Fruit fly (Drosophila melanogaster) whole organism, embryonic: ENCODE data around the gene CG44000.

Source experiments
- CG1024 ChIP-seq: fragments of 200-800 bp; sonication (Bioruptor generic); IDR thresholded peaks from 2 replicates; pipeline ENCODE4 v1.3.6; 2022; ENCODE audit warnings: missing biosample characterization, missing genetic modification characterization
- CG11560 ChIP-seq: fragments of 200-800 bp; sonication (Bioruptor generic); IDR thresholded peaks from 3 replicates; pipeline ENCODE4 v1.3.6; 2022; ENCODE audit warnings: missing biosample characterization, missing genetic modification characterization
- CG12155 ChIP-seq: fragments of 200-800 bp; sonication (Bioruptor generic); optimal IDR thresholded peaks from 3 replicates; lab custom pipeline; 2016; ENCODE audit warnings: missing biosample characterization, missing genetic modification characterization
- CG1233 ChIP-seq: fragments of 200-800 bp; sonication (Bioruptor generic); optimal IDR thresholded peaks from 4 replicates; lab custom pipeline; 2018; ENCODE audit warnings: missing biosample characterization, mild to moderate bottlenecking, missing genetic modification characterization
- CG16779 ChIP-seq: fragments of 200-800 bp; sonication (Bioruptor generic); IDR thresholded peaks from 2 replicates; pipeline ENCODE4 v1.3.6; 2022; ENCODE audit warnings: missing biosample characterization, missing genetic modification characterization
- CG16815 ChIP-seq: fragments of 200-800 bp; sonication (Bioruptor generic); optimal IDR thresholded peaks from 3 replicates; lab custom pipeline; 2017; ENCODE audit warnings: missing biosample characterization, mild to moderate bottlenecking, missing genetic modification characterization
- CG17328 ChIP-seq: fragments of 200-800 bp; sonication (Bioruptor generic); IDR thresholded peaks from 2 replicates; pipeline ENCODE4 v1.3.6; 2022; ENCODE audit warnings: missing biosample characterization, missing genetic modification characterization
- CG3065 ChIP-seq: fragments of 200-800 bp; sonication (Bioruptor generic); optimal IDR thresholded peaks from 2 replicates; lab custom pipeline; 2016; ENCODE audit warnings: missing biosample characterization, missing genetic modification characterization
- CG32532 ChIP-seq: fragments of 200-800 bp; sonication (Bioruptor generic); IDR thresholded peaks from 2 replicates; pipeline ENCODE4 v1.3.6; 2022; ENCODE audit warnings: missing biosample characterization, missing genetic modification characterization
- CG33213 ChIP-seq: fragments of 200-800 bp; sonication (Bioruptor generic); optimal IDR thresholded peaks from 3 replicates; lab custom pipeline; 2016; ENCODE audit warnings: missing biosample characterization, missing genetic modification characterization
- CG34376 ChIP-seq: fragments of 200-800 bp; sonication (Bioruptor generic); optimal IDR thresholded peaks from 2 replicates; lab custom pipeline; 2018; ENCODE audit warnings: missing biosample characterization, mild to moderate bottlenecking, missing genetic modification characterization
- CG34422 ChIP-seq: fragments of 200-800 bp; sonication (Bioruptor generic); IDR thresholded peaks from 3 replicates; pipeline ENCODE4 v1.3.6; 2022; ENCODE audit warnings: missing biosample characterization, missing genetic modification characterization
- CG6254 ChIP-seq: fragments of 200-800 bp; sonication (Bioruptor generic); optimal IDR thresholded peaks from 3 replicates; lab custom pipeline; 2017; ENCODE audit warnings: mild to moderate bottlenecking, missing biosample characterization, missing genetic modification reagents, missing genetic modification characterization
- CG6683 ChIP-seq: fragments of 200-800 bp; sonication (Bioruptor generic); optimal IDR thresholded peaks from 2 replicates; lab custom pipeline; 2017; ENCODE audit warnings: missing biosample characterization, mild to moderate bottlenecking, missing genetic modification characterization, missing genetic modification reagents
- CG7745 ChIP-seq: fragments of 200-800 bp; sonication (Bioruptor generic); optimal IDR thresholded peaks from 2 replicates; lab custom pipeline; 2018; ENCODE audit warnings: missing biosample characterization, mild to moderate bottlenecking, missing genetic modification characterization, moderate library complexity
- CG8281 ChIP-seq: fragments of 200-800 bp; sonication (Bioruptor generic); optimal IDR thresholded peaks from 2 replicates; lab custom pipeline; 2018; ENCODE audit warnings: missing biosample characterization, mild to moderate bottlenecking, missing genetic modification characterization, moderate library complexity
- CG9797 ChIP-seq: fragments of 200-800 bp; sonication (Bioruptor generic); optimal IDR thresholded peaks from 3 replicates; lab custom pipeline; 2018; ENCODE audit warnings: missing biosample characterization, mild to moderate bottlenecking, missing genetic modification characterization
- Dad ChIP-seq: fragments of 200-800 bp; sonication (Bioruptor generic); optimal IDR thresholded peaks from 3 replicates; lab custom pipeline; 2016; ENCODE audit warnings: missing biosample characterization, missing genetic modification characterization
- Dll ChIP-seq: fragments of 200-800 bp; sonication (Bioruptor generic); IDR thresholded peaks from 4 replicates; pipeline ENCODE4 v1.3.6; 2022; ENCODE audit warnings: missing biosample characterization, missing genetic modification characterization; ENCODE audit not compliant: partially characterized antibody
- E2f1 ChIP-seq: fragments of 200-800 bp; sonication (Bioruptor generic); IDR thresholded peaks from 2 replicates; pipeline ENCODE4 v1.3.6; 2022; ENCODE audit warnings: missing biosample characterization, missing genetic modification characterization
- GATAe ChIP-seq: fragments of 200-800 bp; sonication (Bioruptor generic); conservative IDR thresholded peaks from 2 replicates; pipeline ENCODE4 v1.3.6; 2022; ENCODE audit warnings: missing biosample characterization, missing genetic modification characterization
- Gsc ChIP-seq: fragments of 200-800 bp; sonication (Bioruptor generic); IDR thresholded peaks from 2 replicates; pipeline ENCODE4 v1.3.6; 2022; ENCODE audit warnings: missing biosample characterization, missing genetic modification characterization
- Gug ChIP-seq: fragments of 200-800 bp; sonication (Bioruptor generic); IDR thresholded peaks from 4 replicates; pipeline ENCODE4 v1.3.6; 2022; ENCODE audit warnings: missing biosample characterization, missing genetic modification characterization
- HLH4C ChIP-seq: fragments of 200-800 bp; sonication (Bioruptor generic); IDR thresholded peaks from 3 replicates; pipeline ENCODE4 v1.3.6; 2022; ENCODE audit warnings: missing biosample characterization, missing genetic modification characterization; ENCODE audit not compliant: partially characterized antibody
- Hey ChIP-seq: fragments of 200-800 bp; sonication (Bioruptor generic); optimal IDR thresholded peaks from 3 replicates; lab custom pipeline; 2018; ENCODE audit warnings: missing biosample characterization, mild to moderate bottlenecking, missing genetic modification characterization
- Hr3 ChIP-seq: fragments of 200-800 bp; sonication (Bioruptor generic); optimal IDR thresholded peaks from 3 replicates; lab custom pipeline; 2016; ENCODE audit warnings: missing biosample characterization, missing genetic modification characterization
- MBD-R2 ChIP-seq: fragments of 200-800 bp; sonication (Bioruptor generic); IDR thresholded peaks from 2 replicates; pipeline ENCODE4 v1.3.6; 2022; ENCODE audit warnings: missing biosample characterization, missing genetic modification characterization
- Rx ChIP-seq: fragments of 200-800 bp; sonication (Bioruptor generic); IDR thresholded peaks from 2 replicates; pipeline ENCODE4 v1.3.6; 2022; ENCODE audit warnings: missing biosample characterization, missing genetic modification characterization
- Ssrp ChIP-seq: fragments of 200-800 bp; sonication (Bioruptor generic); optimal IDR thresholded peaks from 2 replicates; lab custom pipeline; 2018; ENCODE audit warnings: missing biosample characterization, mild to moderate bottlenecking, missing genetic modification characterization, moderate library complexity
- bab2 ChIP-seq: fragments of 200-800 bp; sonication (Bioruptor generic); optimal IDR thresholded peaks from 2 replicates; lab custom pipeline; 2016; ENCODE audit warnings: missing biosample characterization, missing genetic modification characterization
- crol ChIP-seq: fragments of 200-800 bp; sonication (Bioruptor generic); IDR thresholded peaks from 2 replicates; pipeline ENCODE4 v1.3.6; 2022; ENCODE audit warnings: missing biosample characterization, missing genetic modification characterization
- fd102C ChIP-seq: fragments of 200-800 bp; sonication (Bioruptor generic); optimal IDR thresholded peaks from 2 replicates; lab custom pipeline; 2018; ENCODE audit warnings: missing biosample characterization, mild to moderate bottlenecking, missing genetic modification characterization, moderate library complexity
- gsb-n ChIP-seq: fragments of 200-800 bp; sonication (Bioruptor generic); optimal IDR thresholded peaks from 3 replicates; lab custom pipeline; 2018; ENCODE audit warnings: missing biosample characterization, mild to moderate bottlenecking, missing genetic modification characterization
- h ChIP-seq: fragments of >200 bp; optimal IDR thresholded peaks from 2 replicates; lab custom pipeline; 2017
- hkb ChIP-seq, 2 experiments: fragments of 200-800 bp in 1 of 2; fragments of >200 bp in 1 of 2; sonication (Bioruptor generic) in 1 of 2; IDR thresholded peaks in 1 of 2; optimal IDR thresholded peaks in 1 of 2; 2 replicates each; pipeline versions ENCODE4 v1.3.6 to Lab custom; 2017 to 2022; ENCODE audit warnings: missing biosample characterization in 1 of 2, missing genetic modification characterization in 1 of 2
- inv ChIP-seq: fragments of 200-800 bp; sonication (Bioruptor generic); IDR thresholded peaks from 2 replicates; pipeline ENCODE4 v1.3.6; 2022; ENCODE audit warnings: missing biosample characterization, missing genetic modification characterization; ENCODE audit not compliant: partially characterized antibody
- klu ChIP-seq: fragments of 200-800 bp; sonication (Bioruptor generic); IDR thresholded peaks from 2 replicates; pipeline ENCODE4 v1.3.6; 2022; ENCODE audit warnings: missing biosample characterization, missing genetic modification characterization
- nom ChIP-seq: fragments of 200-800 bp; sonication (Bioruptor generic); optimal IDR thresholded peaks from 2 replicates; lab custom pipeline; 2017; ENCODE audit warnings: missing biosample characterization, missing genetic modification characterization, mild to moderate bottlenecking, moderate library complexity, missing genetic modification reagents
- odd ChIP-seq: fragments of 200-800 bp; sonication (Bioruptor generic); optimal IDR thresholded peaks from 2 replicates; lab custom pipeline; 2017; ENCODE audit warnings: missing biosample characterization, mild to moderate bottlenecking, missing genetic modification characterization
- p53 ChIP-seq: fragments of 200-800 bp; sonication (Bioruptor generic); optimal IDR thresholded peaks from 2 replicates; lab custom pipeline; 2016; ENCODE audit warnings: missing biosample characterization, missing genetic modification characterization
- pfk ChIP-seq: fragments of 200-800 bp; sonication (Bioruptor generic); optimal IDR thresholded peaks from 2 replicates; lab custom pipeline; 2018; ENCODE audit warnings: missing biosample characterization, mild to moderate bottlenecking, missing genetic modification characterization, moderate library complexity
- pita ChIP-seq: fragments of 200-800 bp; sonication (Bioruptor generic); optimal IDR thresholded peaks from 2 replicates; lab custom pipeline; 2017; ENCODE audit warnings: missing biosample characterization, mild to moderate bottlenecking, missing genetic modification characterization
- pros ChIP-seq: fragments of 200-800 bp; sonication (Bioruptor generic); optimal IDR thresholded peaks from 3 replicates; lab custom pipeline; 2019; ENCODE audit warnings: missing biosample characterization, mild to moderate bottlenecking, missing genetic modification characterization, moderate library complexity
- sens-2 ChIP-seq: fragments of 200-800 bp; sonication (Bioruptor generic); IDR thresholded peaks from 2 replicates; pipeline ENCODE4 v1.3.6; 2022; ENCODE audit warnings: missing biosample characterization, missing genetic modification characterization
- seq ChIP-seq: fragments of 200-800 bp; sonication (Bioruptor generic); IDR thresholded peaks from 2 replicates; pipeline ENCODE4 v1.3.6; 2022; ENCODE audit warnings: missing biosample characterization, missing genetic modification characterization
- sim ChIP-seq: fragments of 200-800 bp; sonication (Bioruptor generic); IDR thresholded peaks from 2 replicates; pipeline ENCODE4 v1.3.6; 2022; ENCODE audit warnings: missing biosample characterization, missing genetic modification characterization
- sna ChIP-seq: fragments of 200-800 bp; sonication (Bioruptor generic); IDR thresholded peaks from 2 replicates; pipeline ENCODE4 v1.3.6; 2022; ENCODE audit warnings: missing biosample characterization, missing genetic modification characterization; ENCODE audit not compliant: partially characterized antibody
- sug ChIP-seq: fragments of 200-800 bp; optimal IDR thresholded peaks from 2 replicates; lab custom pipeline; 2019; ENCODE audit warnings: missing biosample characterization, mild to moderate bottlenecking, missing genetic modification characterization, moderate library complexity
- tap ChIP-seq: fragments of 200-800 bp; optimal IDR thresholded peaks from 3 replicates; lab custom pipeline; 2019; ENCODE audit warnings: missing biosample characterization, mild to moderate bottlenecking, missing genetic modification characterization, moderate library complexity
- vfl ChIP-seq: fragments of 200-800 bp; sonication (Bioruptor generic); optimal IDR thresholded peaks from 2 replicates; lab custom pipeline; 2016; ENCODE audit warnings: missing biosample characterization, missing genetic modification characterization

CG44000 gene

dm6 chr2L:5044892-5045619 lies 2.0 kb downstream of the CG44000 start:
- TF ChIP-seq Dad (GFP tag; lab: Kevin White, UChicago) (peak; percentile 37), nom (GFP tag; lab: Kevin White, UChicago) (peak; percentile 52), h (no peak), sna (GFP tag; lab: Robert Waterston, UW) (no peak), CG17328 (peak; percentile 13; the same call in 1 of the 2 replicates), CG16815 (peak; percentile 1), crol (GFP tag; lab: Robert Waterston, UW) (no peak), Gug (peak; percentile 85), CG7745 (tag; lab: Kevin White, UChicago) (no peak), HLH4C (no peak), CG34376 (no peak), CG3065 (GFP tag; lab: Kevin White, UChicago) (no peak), tap (tag; lab: Kevin White, UChicago) (peak; percentile 23), Hey (tag; lab: Kevin White, UChicago) (no peak), odd (GFP tag; lab: Kevin White, UChicago) (peak; percentile 56), sens-2 (GFP tag; lab: Robert Waterston, UW) (peak; percentile 56), CG33213 (GFP tag; lab: Kevin White, UChicago) (peak; percentile 3), CG16779 (GFP tag; lab: Robert Waterston, UW) (peak; percentile 62), klu (GFP tag; lab: Robert Waterston, UW) (no peak), GATAe (GFP tag; lab: Robert Waterston, UW) (no peak), pros (GFP tag; lab: Kevin White, UChicago) (no peak), CG34422 (GFP tag; lab: Robert Waterston, UW) (peak; percentile 48; the same call in 2 of the 3 replicates), pfk (GFP tag; lab: Kevin White, UChicago) (no peak), Ssrp (tag; lab: Kevin White, UChicago) (peak; percentile 46), CG9797 (GFP tag; lab: Kevin White, UChicago) (no peak), bab2 (GFP tag; lab: Kevin White, UChicago) (no peak), E2f1 (GFP tag; lab: Robert Waterston, UW) (peak; percentile 34), gsb-n (peak; percentile 32), hkb (optimal IDR thresholded peaks at IDR 0.05; lab: Kevin White, UChicago) (no peak), hkb (GFP tag; IDR thresholded peaks at IDR 0.05; lab: Robert Waterston, UW) (peak; percentile 55), CG6683 (no peak), inv (GFP tag; lab: Robert Waterston, UW) (no peak), CG6254 (GFP tag; lab: Kevin White, UChicago) (peak; percentile 30), sim (GFP tag; lab: Robert Waterston, UW) (no peak), Gsc (GFP tag; lab: Robert Waterston, UW) (no peak), CG1233 (peak; percentile 19), Rx (GFP tag; lab: Robert Waterston, UW) (peak; percentile 24; the same call in 1 of the 2 replicates), CG1024 (peak; percentile 45; the same call in 1 of the 2 replicates), vfl (GFP tag; lab: Kevin White, UChicago) (no peak), fd102C (GFP tag; lab: Kevin White, UChicago) (no peak), CG8281 (tag; lab: Kevin White, UChicago) (no peak), CG12155 (GFP tag; lab: Kevin White, UChicago) (peak; percentile 31), Hr3 (GFP tag; lab: Kevin White, UChicago) (peak; percentile 41), MBD-R2 (GFP tag; lab: Robert Waterston, UW) (no peak), CG32532 (peak; percentile 72), p53 (GFP tag; lab: Kevin White, UChicago) (no peak), Dll (GFP tag; lab: Robert Waterston, UW) (no peak), sug (tag; lab: Kevin White, UChicago) (no peak), seq (peak; percentile 73), pita (GFP tag; lab: Kevin White, UChicago) (no peak), CG11560 (no peak)
